Worm (Caenorhabditis elegans) whole organism, L4 larva: ENCODE measurements around the gene srg-31.

ENCODE experiments used
- F26F4.8 ChIP-seq: fragments of 200-800 bp; sonication (Bioruptor generic); conservative IDR thresholded peaks from 2 replicates; pipeline ENCODE4 v1.3.6; 2022; ENCODE audit warnings: missing genetic modification characterization, missing compliant biosample characterization
- F44E2.7 ChIP-seq: fragments of 200-800 bp; sonication (Bioruptor generic); IDR thresholded peaks from 2 replicates; pipeline ENCODE4 v2.1.2; 2022; ENCODE audit warnings: missing genetic modification characterization, missing compliant biosample characterization
- ZK337.2 ChIP-seq: fragments of 200-800 bp; sonication (Bioruptor generic); IDR thresholded peaks from 2 replicates; pipeline ENCODE4 v1.3.6; 2022; ENCODE audit warnings: missing genetic modification reagents, missing genetic modification characterization, missing compliant biosample characterization
- ceh-82 ChIP-seq: sonication (generic microtip); optimal IDR thresholded peaks from 2 replicates; lab custom pipeline; 2017; ENCODE audit warnings: missing biosample characterization, missing genetic modification characterization
- daf-12 ChIP-seq: fragments of 150-350 bp; optimal IDR thresholded peaks from 2 replicates; lab custom pipeline; 2014; ENCODE audit warnings: missing biosample characterization, missing genetic modification reagents, missing genetic modification characterization
- daf-8 ChIP-seq: fragments of 200-800 bp; sonication (Bioruptor generic); IDR thresholded peaks from 2 replicates; pipeline ENCODE4 v1.3.6; 2022; ENCODE audit warnings: missing genetic modification characterization, missing compliant biosample characterization
- lin-39 ChIP-seq: fragments of 150-350 bp; optimal IDR thresholded peaks from 2 replicates; lab custom pipeline; 2014; ENCODE audit warnings: missing biosample characterization, missing genetic modification reagents, missing genetic modification characterization
- madf-5 ChIP-seq, 2 experiments: fragments of 200-800 bp; sonication (Bioruptor generic); IDR thresholded peaks; 2 replicates each; pipeline ENCODE4 v1.3.6; 2022; ENCODE audit warnings: missing compliant biosample characterization in 2 of 2, missing genetic modification characterization in 2 of 2
- snpc-4 ChIP-seq: fragments of 150-350 bp; optimal IDR thresholded peaks from 2 replicates; lab custom pipeline; 2014; ENCODE audit warnings: missing biosample characterization, missing genetic modification characterization
- unc-130 ChIP-seq: sonication (generic microtip); optimal IDR thresholded peaks from 2 replicates; lab custom pipeline; 2016; ENCODE audit warnings: missing genetic modification reagents, missing genetic modification characterization, missing compliant biosample characterization
- unc-39 ChIP-seq: sonication (generic microtip); optimal IDR thresholded peaks from 2 replicates; lab custom pipeline; 2017; ENCODE audit warnings: missing biosample characterization, missing genetic modification characterization
- zag-1 ChIP-seq: fragments of 150-350 bp; optimal IDR thresholded peaks from 2 replicates; lab custom pipeline; 2014; ENCODE audit warnings: missing biosample characterization, missing genetic modification characterization
- zip-11 ChIP-seq: fragments of 200-800 bp; sonication (Bioruptor generic); IDR thresholded peaks from 2 replicates; pipeline ENCODE4 v1.3.6; 2022; ENCODE audit warnings: missing genetic modification characterization, missing compliant biosample characterization
- ztf-7 ChIP-seq: fragments of 150-350 bp; optimal IDR thresholded peaks from 2 replicates; lab custom pipeline; 2014; ENCODE audit warnings: missing biosample characterization, missing genetic modification characterization

DNA sequence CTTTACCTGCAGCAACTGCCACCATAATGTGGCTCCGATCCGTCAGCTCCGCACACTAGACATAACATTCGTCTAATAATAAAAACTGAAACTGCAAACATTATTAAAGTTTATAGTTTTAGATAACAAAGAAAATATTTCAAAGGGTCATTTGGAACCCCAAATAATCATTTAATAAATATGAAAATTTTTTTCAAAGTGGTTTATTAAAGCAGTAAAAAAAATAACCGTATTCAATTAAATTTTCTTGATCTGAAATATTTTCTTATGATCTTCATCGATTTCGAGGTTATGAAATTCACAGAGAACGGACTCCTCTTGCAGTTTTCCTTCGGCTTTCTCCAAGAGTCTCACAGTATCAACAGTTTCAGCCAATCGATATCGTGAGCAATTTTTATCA lies 32.2 kb upstream of the srg-31 start, which contains the start of gene nhr-163:
- TF ChIP-seq unc-130 (no peak), F44E2.7 (GFP tag; lab: Robert Waterston, UW) (no peak), ceh-82 (no peak), daf-12 (tag; lab: Kevin White, UChicago) (no peak), snpc-4 (no peak), unc-39 (no peak), zag-1 (tag; lab: Kevin White, UChicago) (no peak), ZK337.2 (no peak), daf-8 (GFP tag; lab: Robert Waterston, UW) (no peak), zip-11 (GFP tag; lab: Robert Waterston, UW) (no peak), F26F4.8 (no peak), madf-5 (GFP tag; IDR thresholded peaks at IDR 0.05; lab: Robert Waterston, UW) (no peak), ztf-7 (tag; lab: Kevin White, UChicago) (no peak), lin-39 (tag; lab: Kevin White, UChicago) (no peak)
